Worm (Caenorhabditis elegans) whole organism, L4 larva: ENCODE results near the gene F39D8.3.

ENCODE experiments used
- Y105C5A.15 ChIP-seq: fragments of 200-800 bp; sonication (Bioruptor generic); IDR thresholded peaks from 2 replicates; pipeline ENCODE4 v1.3.6; 2022; ENCODE audit warnings: missing genetic modification characterization, missing compliant biosample characterization
- Y48G9A.11 ChIP-seq: fragments of 200-800 bp; sonication (Bioruptor generic); IDR thresholded peaks from 2 replicates; pipeline ENCODE4 v1.3.6; 2022; ENCODE audit warnings: missing genetic modification reagents, missing genetic modification characterization, missing compliant biosample characterization
- ZK337.2 ChIP-seq: fragments of 200-800 bp; sonication (Bioruptor generic); IDR thresholded peaks from 2 replicates; pipeline ENCODE4 v1.3.6; 2022; ENCODE audit warnings: missing genetic modification reagents, missing genetic modification characterization, missing compliant biosample characterization
- aha-1 ChIP-seq: fragments of 150-350 bp; peaks from one replicate; lab custom pipeline; 2014; ENCODE audit warnings: missing biosample characterization, missing genetic modification characterization
- arid-1 ChIP-seq: fragments of 200-800 bp; sonication (Bioruptor generic); conservative IDR thresholded peaks from 2 replicates; pipeline ENCODE4 v1.3.6; 2022; ENCODE audit warnings: missing genetic modification reagents, missing genetic modification characterization, missing compliant biosample characterization
- ceh-28 ChIP-seq: fragments of 150-350 bp; optimal IDR thresholded peaks from 2 replicates; lab custom pipeline; 2014; ENCODE audit warnings: missing biosample characterization, missing genetic modification reagents, missing genetic modification characterization
- ceh-62 ChIP-seq: sonication (generic microtip); optimal IDR thresholded peaks from 2 replicates; lab custom pipeline; 2017; ENCODE audit warnings: missing biosample characterization, missing genetic modification characterization
- ces-1 ChIP-seq: fragments of 150-350 bp; sonication (generic microtip); optimal IDR thresholded peaks from 4 replicates; lab custom pipeline; 2014; ENCODE audit warnings: missing biosample characterization, missing genetic modification reagents, missing genetic modification characterization
- cey-2 ChIP-seq: sonication (generic microtip); optimal IDR thresholded peaks from 3 replicates; lab custom pipeline; 2017; ENCODE audit warnings: missing genetic modification characterization, mild to moderate bottlenecking, missing compliant biosample characterization, antibody characterized with exemption, borderline replicate concordance; ENCODE audit not compliant: insufficient read depth
- dmd-9 ChIP-seq: fragments of 200-800 bp; sonication (Bioruptor generic); IDR thresholded peaks from 2 replicates; pipeline ENCODE4 v1.3.6; 2022; ENCODE audit warnings: missing genetic modification reagents, missing genetic modification characterization, missing compliant biosample characterization
- egl-43 ChIP-seq: fragments of 200-800 bp; sonication (Bioruptor generic); IDR thresholded peaks from 2 replicates; pipeline ENCODE4 v1.3.6; 2022; ENCODE audit warnings: missing genetic modification reagents, missing genetic modification characterization, missing compliant biosample characterization
- fkh-10 ChIP-seq: fragments of 150-350 bp; optimal IDR thresholded peaks from 2 replicates; lab custom pipeline; 2014; ENCODE audit warnings: missing biosample characterization, missing genetic modification reagents, missing genetic modification characterization
- fos-1 ChIP-seq: fragments of 150-350 bp; optimal IDR thresholded peaks from 2 replicates; lab custom pipeline; 2014; ENCODE audit warnings: missing biosample characterization, missing genetic modification characterization
- hlh-11 ChIP-seq: fragments of 200-800 bp; sonication (Bioruptor generic); optimal IDR thresholded peaks from 2 replicates; lab custom pipeline; 2018; ENCODE audit warnings: mild to moderate bottlenecking, missing genetic modification characterization, missing compliant biosample characterization
- hlh-30 ChIP-seq: sonication (generic microtip); optimal IDR thresholded peaks from 2 replicates; lab custom pipeline; 2017; ENCODE audit warnings: antibody characterized with exemption, mild to moderate bottlenecking, missing genetic modification characterization, missing compliant biosample characterization; ENCODE audit not compliant: insufficient read depth
- lim-7 ChIP-seq: fragments of 200-800 bp; sonication (Bioruptor generic); IDR thresholded peaks from 2 replicates; pipeline ENCODE4 v1.3.6; 2022; ENCODE audit warnings: missing genetic modification characterization, missing compliant biosample characterization
- lin-13 ChIP-seq: fragments of 150-350 bp; optimal IDR thresholded peaks from 2 replicates; lab custom pipeline; 2014; ENCODE audit warnings: missing biosample characterization, missing genetic modification reagents, missing genetic modification characterization
- lin-29 ChIP-seq: fragments of 200-800 bp; sonication (Bioruptor generic); IDR thresholded peaks from 2 replicates; pipeline ENCODE4 v1.3.6; 2022; ENCODE audit warnings: missing genetic modification reagents, missing genetic modification characterization, missing compliant biosample characterization
- lin-38 ChIP-seq: fragments of 200-800 bp; sonication (Bioruptor generic); IDR thresholded peaks from 2 replicates; pipeline ENCODE4 v1.3.6; 2022; ENCODE audit warnings: missing genetic modification reagents, missing genetic modification characterization, missing compliant biosample characterization
- lir-3 ChIP-seq: sonication (generic microtip); optimal IDR thresholded peaks from 2 replicates; lab custom pipeline; 2016; ENCODE audit warnings: mild to moderate bottlenecking, missing genetic modification characterization, missing compliant biosample characterization
- lsy-2 ChIP-seq, 2 experiments: fragments of 150-350 bp in 1 of 2; sonication (generic microtip) in 1 of 2; optimal IDR thresholded peaks; 2 replicates each; lab custom pipeline; 2014 to 2017; ENCODE audit warnings: missing biosample characterization in 2 of 2, missing genetic modification characterization in 2 of 2
- madf-9 ChIP-seq: fragments of 200-800 bp; sonication (Bioruptor generic); conservative IDR thresholded peaks from 2 replicates; pipeline ENCODE4 v1.3.6; 2022; ENCODE audit warnings: missing genetic modification reagents, missing genetic modification characterization, missing compliant biosample characterization
- mdt-29 ChIP-seq: fragments of 200-800 bp; sonication (Bioruptor generic); IDR thresholded peaks from 2 replicates; pipeline ENCODE4 v1.3.6; 2022; ENCODE audit warnings: missing genetic modification reagents, missing genetic modification characterization, missing compliant biosample characterization
- mep-1 ChIP-seq: fragments of 150-350 bp; sonication (generic microtip); optimal IDR thresholded peaks from 3 replicates; lab custom pipeline; 2014; ENCODE audit warnings: missing biosample characterization, missing genetic modification characterization
- mxl-2 ChIP-seq: fragments of 200-800 bp; sonication (Bioruptor generic); conservative IDR thresholded peaks from 2 replicates; pipeline ENCODE4 v1.3.6; 2022; ENCODE audit warnings: missing genetic modification reagents, missing genetic modification characterization, missing compliant biosample characterization
- mxl-3 ChIP-seq: fragments of 200-800 bp; sonication (Bioruptor generic); optimal IDR thresholded peaks from 2 replicates; lab custom pipeline; 2018; ENCODE audit warnings: mild to moderate bottlenecking, missing genetic modification characterization, missing compliant biosample characterization
- nhr-28 ChIP-seq: fragments of 150-350 bp; optimal IDR thresholded peaks from 2 replicates; lab custom pipeline; 2014; ENCODE audit warnings: missing biosample characterization, missing genetic modification characterization
- nhr-41 ChIP-seq: fragments of 200-800 bp; sonication (Bioruptor generic); IDR thresholded peaks from 2 replicates; pipeline ENCODE4 v1.3.6; 2022; ENCODE audit warnings: missing genetic modification reagents, missing genetic modification characterization, missing compliant biosample characterization
- nhr-48 ChIP-seq: sonication (generic microtip); optimal IDR thresholded peaks from 2 replicates; lab custom pipeline; 2016; ENCODE audit warnings: mild to moderate bottlenecking, missing genetic modification characterization, missing compliant biosample characterization
- php-3 ChIP-seq: fragments of 200-800 bp; sonication (Bioruptor generic); IDR thresholded peaks from 2 replicates; pipeline ENCODE4 v1.3.6; 2022; ENCODE audit warnings: missing genetic modification reagents, missing genetic modification characterization, missing compliant biosample characterization
- sdz-12 ChIP-seq: fragments of 200-800 bp; sonication (Bioruptor generic); optimal IDR thresholded peaks from 2 replicates; lab custom pipeline; 2018; ENCODE audit warnings: mild to moderate bottlenecking, missing genetic modification characterization, missing compliant biosample characterization
- set-16 ChIP-seq: fragments of 200-800 bp; sonication (Bioruptor generic); IDR thresholded peaks from 2 replicates; pipeline ENCODE4 v1.3.6; 2022; ENCODE audit warnings: missing genetic modification reagents, missing genetic modification characterization, missing compliant biosample characterization
- skn-1 ChIP-seq: fragments of 150-350 bp; optimal IDR thresholded peaks from 2 replicates; lab custom pipeline; 2014; ENCODE audit warnings: missing biosample characterization, missing genetic modification characterization
- snpc-4 ChIP-seq: fragments of 150-350 bp; optimal IDR thresholded peaks from 2 replicates; lab custom pipeline; 2014; ENCODE audit warnings: missing biosample characterization, missing genetic modification characterization
- spr-1 ChIP-seq: sonication (generic microtip); optimal IDR thresholded peaks from 2 replicates; lab custom pipeline; 2016; ENCODE audit warnings: mild to moderate bottlenecking, missing genetic modification characterization, missing compliant biosample characterization
- tag-97 ChIP-seq: fragments of 200-800 bp; sonication (Bioruptor generic); IDR thresholded peaks from 2 replicates; pipeline ENCODE4 v1.3.6; 2022; ENCODE audit warnings: missing genetic modification characterization, missing compliant biosample characterization
- tra-1 ChIP-seq: fragments of 200-800 bp; sonication (Bioruptor generic); IDR thresholded peaks from 2 replicates; pipeline ENCODE4 v1.3.6; 2022; ENCODE audit warnings: missing genetic modification reagents, missing genetic modification characterization, missing compliant biosample characterization
- zag-1 ChIP-seq: fragments of 150-350 bp; optimal IDR thresholded peaks from 2 replicates; lab custom pipeline; 2014; ENCODE audit warnings: missing biosample characterization, missing genetic modification characterization
- ztf-11 ChIP-seq: fragments of 150-350 bp; optimal IDR thresholded peaks from 2 replicates; lab custom pipeline; 2014; ENCODE audit warnings: missing biosample characterization, missing genetic modification characterization
- ztf-7 ChIP-seq: fragments of 150-350 bp; optimal IDR thresholded peaks from 2 replicates; lab custom pipeline; 2014; ENCODE audit warnings: missing biosample characterization, missing genetic modification characterization

The F39D8.3 gene

ce11 chrX:15380437-15380836, 40.3 kb upstream of the F39D8.3 start:
- TF ChIP-seq lin-13 (GFP tag; lab: Kevin White, UChicago) = no peak
- no peak for TF ChIP-seq zag-1 (tag; lab: Kevin White, UChicago)
- TF ChIP-seq snpc-4 = no peak
- peak; percentile 32 for TF ChIP-seq hlh-11 (tag; lab: Kevin White, UChicago)
- no peak for TF ChIP-seq ztf-11 (tag; lab: Kevin White, UChicago)
- TF ChIP-seq dmd-9 = no peak
- TF ChIP-seq tra-1 (GFP tag; lab: Robert Waterston, UW) = no peak
- peak; percentile 43 for TF ChIP-seq aha-1 (tag; lab: Kevin White, UChicago)
- TF ChIP-seq nhr-28 = peak; percentile 15
- TF ChIP-seq ceh-28 = no peak
- TF ChIP-seq mdt-29 (GFP tag; lab: Robert Waterston, UW) = no peak
- TF ChIP-seq madf-9 (GFP tag; lab: Robert Waterston, UW) = no peak
- TF ChIP-seq php-3 (GFP tag; lab: Robert Waterston, UW) = no peak
- no peak for TF ChIP-seq skn-1
- no peak for TF ChIP-seq Y105C5A.15 (GFP tag; lab: Robert Waterston, UW)
- peak; percentile 45 for TF ChIP-seq mxl-3 (GFP tag; lab: Kevin White, UChicago)

DNA sequence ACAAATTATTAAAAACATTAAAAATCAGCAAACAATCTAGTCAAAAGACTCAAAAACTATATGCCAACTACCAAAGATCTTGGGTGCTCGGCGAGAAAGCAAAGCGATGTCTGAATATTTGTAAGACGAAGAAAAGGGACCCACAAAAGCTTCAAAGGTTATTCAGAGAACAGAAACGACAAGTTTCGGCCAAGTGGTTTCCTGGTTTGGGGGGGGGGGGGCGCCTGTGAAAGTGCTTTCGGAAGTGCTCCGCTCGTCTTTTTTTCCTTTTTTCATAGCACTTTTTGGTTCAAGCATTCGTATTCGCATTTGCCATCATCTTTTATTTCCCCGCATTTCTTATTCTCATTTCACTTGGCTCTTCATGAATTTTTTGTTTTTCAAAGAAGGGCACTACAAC, 39.3 kb upstream of the F39D8.3 start:
- TF ChIP-seq sdz-12 (GFP tag; lab: Kevin White, UChicago) = no peak
- no peak for TF ChIP-seq ztf-7 (tag; lab: Kevin White, UChicago)
- TF ChIP-seq fkh-10 (GFP tag; lab: Kevin White, UChicago) = peak; percentile 12
- TF ChIP-seq, all 104 proteins: peak for 1

DNA sequence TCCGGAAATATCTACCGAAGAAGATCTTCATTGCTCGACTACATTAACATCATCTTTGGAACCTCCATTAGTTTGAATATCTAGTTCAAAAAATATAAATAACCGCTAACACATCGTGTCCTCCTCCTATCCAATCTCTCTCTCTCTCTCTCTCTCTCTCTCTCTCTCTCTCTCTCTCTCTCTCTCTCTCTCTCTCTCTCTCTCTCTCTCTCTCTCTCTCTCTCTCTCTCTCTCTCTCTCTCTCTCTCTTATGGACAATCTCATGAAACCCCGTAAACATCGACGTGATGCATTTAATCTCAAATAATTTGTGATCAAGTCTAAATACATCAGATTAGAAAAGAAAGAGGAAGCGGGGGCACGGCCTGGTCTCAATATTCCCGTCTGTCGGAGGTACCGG, 38.5 kb upstream of the F39D8.3 start:
- TF ChIP-seq tag-97 (GFP tag; lab: Robert Waterston, UW) (no peak), mxl-3 (GFP tag; lab: Kevin White, UChicago) (no peak), fos-1 (no peak), egl-43 (no peak), nhr-48 (tag; lab: Kevin White, UChicago) (no peak), spr-1 (tag; lab: Kevin White, UChicago) (no peak), arid-1 (GFP tag; lab: Robert Waterston, UW) (no peak), hlh-30 (tag; lab: Kevin White, UChicago) (peak; percentile 39), Y48G9A.11 (GFP tag; lab: Robert Waterston, UW) (no peak), ZK337.2 (no peak), lim-7 (GFP tag; lab: Robert Waterston, UW) (no peak), lin-29 (GFP tag; lab: Robert Waterston, UW) (no peak), lsy-2 (tag; optimal IDR thresholded peaks at IDR 0.05; lab: Kevin White, UChicago) (no peak), set-16 (GFP tag; lab: Robert Waterston, UW) (peak; percentile 68; the same call in 1 of the 2 replicates), nhr-28 (peak; percentile 8), lin-38 (GFP tag; lab: Robert Waterston, UW) (no peak), cey-2 (tag; lab: Kevin White, UChicago) (no peak), ztf-7 (tag; lab: Kevin White, UChicago) (no peak), mep-1 (tag; lab: Kevin White, UChicago) (no peak), fkh-10 (GFP tag; lab: Kevin White, UChicago) (no peak), ceh-62 (tag; lab: Kevin White, UChicago) (no peak), lir-3 (tag; lab: Kevin White, UChicago) (no peak), ces-1 (GFP tag; lab: Kevin White, UChicago) (no peak), nhr-41 (GFP tag; lab: Robert Waterston, UW) (no peak), mxl-2 (no peak)
- TF ChIP-seq, all 104 proteins: peak for 3
